Worm (Caenorhabditis elegans) whole organism, L1 larva: ENCODE results near the gene aptf-3.

Source experiments
- ceh-88 ChIP-seq: fragments of 200-800 bp; sonication (Bioruptor generic); IDR thresholded peaks from 2 replicates; pipeline ENCODE4 v1.3.6; 2022; ENCODE audit warnings: missing genetic modification characterization, missing compliant biosample characterization
- fkh-8 ChIP-seq: sonication (generic microtip); optimal IDR thresholded peaks from 2 replicates; lab custom pipeline; 2016; ENCODE audit warnings: mild to moderate bottlenecking, missing genetic modification characterization, missing compliant biosample characterization
- hpl-2 ChIP-seq: fragments of 150-350 bp; optimal IDR thresholded peaks from 2 replicates; lab custom pipeline; 2014; ENCODE audit warnings: missing biosample characterization, missing genetic modification reagents, missing genetic modification characterization
- isw-1 ChIP-seq: fragments of 200-800 bp; sonication (Bioruptor generic); IDR thresholded peaks from 2 replicates; pipeline ENCODE4 v1.3.6; 2022; ENCODE audit warnings: missing genetic modification characterization, missing compliant biosample characterization
- lin-39 ChIP-seq: fragments of 150-350 bp; optimal IDR thresholded peaks from 2 replicates; lab custom pipeline; 2014; ENCODE audit warnings: missing biosample characterization, missing genetic modification reagents, missing genetic modification characterization
- mep-1 ChIP-seq: fragments of 150-350 bp; optimal IDR thresholded peaks from 2 replicates; lab custom pipeline; 2014; ENCODE audit warnings: missing biosample characterization, missing genetic modification characterization
- nhr-11 ChIP-seq: fragments of 150-350 bp; optimal IDR thresholded peaks from 2 replicates; lab custom pipeline; 2014; ENCODE audit warnings: missing biosample characterization, missing genetic modification characterization
- nhr-47 ChIP-seq: sonication (generic microtip); optimal IDR thresholded peaks from 2 replicates; lab custom pipeline; 2016; ENCODE audit warnings: mild to moderate bottlenecking, missing genetic modification characterization, moderate library complexity, missing compliant biosample characterization
- nhr-76 ChIP-seq: sonication (generic microtip); optimal IDR thresholded peaks from 2 replicates; lab custom pipeline; 2017; ENCODE audit warnings: missing biosample characterization, missing genetic modification characterization
- snpc-4 ChIP-seq: fragments of 150-350 bp; optimal IDR thresholded peaks from 2 replicates; lab custom pipeline; 2014; ENCODE audit warnings: missing biosample characterization, missing genetic modification characterization
- unc-30 ChIP-seq: sonication (generic microtip); optimal IDR thresholded peaks from 2 replicates; lab custom pipeline; 2017; ENCODE audit warnings: missing biosample characterization, missing genetic modification characterization
- ztf-4 ChIP-seq: fragments of 150-350 bp; optimal IDR thresholded peaks from 2 replicates; lab custom pipeline; 2014; ENCODE audit warnings: missing biosample characterization, missing genetic modification characterization

DNA sequence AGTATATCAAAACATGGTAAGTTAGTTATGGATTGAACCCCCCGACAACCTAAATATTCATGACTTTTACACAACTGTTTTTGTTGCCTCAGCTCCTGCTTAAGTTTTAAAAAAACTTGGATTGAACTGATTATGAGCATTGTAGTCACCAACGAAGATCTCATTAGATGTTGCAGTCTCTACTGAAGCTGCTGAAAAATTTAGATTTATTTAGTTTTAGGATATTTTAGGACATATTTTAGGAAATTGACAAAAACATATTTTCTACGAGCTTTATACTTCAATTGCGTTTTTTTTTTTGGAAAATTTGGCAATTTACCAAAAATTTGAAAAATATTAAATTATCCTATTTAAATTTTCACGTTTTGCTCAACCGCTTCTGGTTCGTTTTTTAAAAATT, 32.0 kb upstream of the aptf-3 start, which contains the start of gene F54C9.14:
- TF ChIP-seq unc-30 (tag; lab: Kevin White, UChicago) = no peak
- no peak for TF ChIP-seq nhr-11
- TF ChIP-seq lin-39 (tag; lab: Kevin White, UChicago) = no peak
- no peak for TF ChIP-seq hpl-2 (GFP tag; lab: Kevin White, UChicago)
- no peak for TF ChIP-seq nhr-47 (tag; lab: Kevin White, UChicago)
- TF ChIP-seq ztf-4 = no peak
- TF ChIP-seq snpc-4 (tag; lab: Kevin White, UChicago) = no peak
- no peak for TF ChIP-seq ceh-88
- no peak for TF ChIP-seq isw-1 (GFP tag; lab: Robert Waterston, UW)
- no peak for TF ChIP-seq mep-1 (tag; lab: Kevin White, UChicago)
- no peak for TF ChIP-seq fkh-8 (tag; lab: Kevin White, UChicago)
- no peak for TF ChIP-seq nhr-76
